Worm (Caenorhabditis elegans) whole organism, L1 larva: ENCODE measurements around the gene frpr-13.

Experiments
- ceh-82 ChIP-seq, 3 experiments: fragments of 150-350 bp in 1 of 3; sonication (generic microtip) in 2 of 3; optimal IDR thresholded peaks; 2 replicates each; lab custom pipeline; 2014 to 2017; ENCODE audit warnings: missing biosample characterization in 3 of 3, missing genetic modification characterization in 3 of 3
- egl-27 ChIP-seq, 2 experiments: fragments of 150-350 bp in 1 of 2; sonication (generic microtip); optimal IDR thresholded peaks; 3 replicates each; lab custom pipeline; 2017 to 2018; ENCODE audit warnings: missing biosample characterization in 2 of 2, missing genetic modification characterization in 2 of 2, missing genetic modification reagents in 2 of 2
- elt-3 ChIP-seq, 6 experiments: fragments of 150-350 bp in 1 of 6; sonication (generic microtip); optimal IDR thresholded peaks; 2 replicates each; lab custom pipeline; 2017 to 2018; ENCODE audit warnings: missing biosample characterization in 6 of 6, missing genetic modification characterization in 6 of 6, inconsistent platforms in 1 of 6
- isw-1 ChIP-seq: fragments of 200-800 bp; sonication (Bioruptor generic); IDR thresholded peaks from 2 replicates; pipeline ENCODE4 v1.3.6; 2022; ENCODE audit warnings: missing genetic modification characterization, missing compliant biosample characterization
- lir-3 ChIP-seq: sonication (generic microtip); optimal IDR thresholded peaks from 2 replicates; lab custom pipeline; 2016; ENCODE audit warnings: mild to moderate bottlenecking, missing genetic modification characterization, moderate library complexity, missing compliant biosample characterization; ENCODE audit not compliant: poor library complexity
- lsy-2 ChIP-seq, 2 experiments: fragments of 150-350 bp; optimal IDR thresholded peaks; 2 replicates each; lab custom pipeline; 2014; ENCODE audit warnings: missing biosample characterization in 2 of 2, missing genetic modification characterization in 2 of 2
- nhr-90 ChIP-seq: sonication (generic microtip); optimal IDR thresholded peaks from 2 replicates; lab custom pipeline; 2016; ENCODE audit warnings: mild to moderate bottlenecking, missing genetic modification characterization, missing compliant biosample characterization; ENCODE audit not compliant: poor library complexity
- skn-1 ChIP-seq: fragments of 150-350 bp; optimal IDR thresholded peaks from 2 replicates; lab custom pipeline; 2014; ENCODE audit warnings: missing biosample characterization, missing genetic modification characterization
- sup-37 ChIP-seq: fragments of 200-800 bp; sonication (Bioruptor generic); optimal IDR thresholded peaks from 2 replicates; lab custom pipeline; 2018; ENCODE audit warnings: mild to moderate bottlenecking, missing genetic modification characterization, missing compliant biosample characterization
- swsn-7 ChIP-seq: sonication (generic microtip); optimal IDR thresholded peaks from 2 replicates; lab custom pipeline; 2016; ENCODE audit warnings: missing genetic modification characterization, missing compliant biosample characterization
- zag-1 ChIP-seq: fragments of 150-350 bp; optimal IDR thresholded peaks from 2 replicates; lab custom pipeline; 2014; ENCODE audit warnings: missing biosample characterization, missing genetic modification characterization

DNA sequence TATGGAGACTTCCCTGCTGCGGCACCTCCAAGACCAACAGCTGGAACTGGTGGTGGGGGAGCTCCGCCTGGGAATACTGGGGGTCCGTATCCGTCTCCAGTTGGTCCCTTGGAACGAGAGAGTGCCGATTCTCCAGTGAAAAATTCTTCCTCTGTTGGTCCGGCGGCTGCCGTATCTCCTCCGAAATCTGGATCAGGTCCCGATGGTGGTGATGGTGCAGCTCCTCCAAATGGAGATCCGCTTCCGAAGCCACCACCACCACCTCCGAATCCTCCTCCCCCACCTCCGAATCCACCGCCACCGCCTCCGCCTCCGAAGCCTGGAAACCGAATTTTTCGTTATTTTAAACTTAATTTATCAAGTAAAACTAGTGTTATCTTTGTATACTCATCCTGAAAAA lies 41.6 kb downstream of the frpr-13 start:
- TF ChIP-seq lir-3 (no peak), nhr-90 (tag; lab: Kevin White, UChicago) (no peak), swsn-7 (no peak), elt-3 (tag; optimal IDR thresholded peaks at IDR 0.05; lab: Kevin White, UChicago) (no peak), ceh-82 (tag; optimal IDR thresholded peaks at IDR 0.05; lab: Kevin White, UChicago) (no peak), isw-1 (GFP tag; lab: Robert Waterston, UW) (no peak), egl-27 (tag; optimal IDR thresholded peaks at IDR 0.05; lab: Kevin White, UChicago) (no peak), zag-1 (tag; lab: Kevin White, UChicago) (no peak), sup-37 (GFP tag; lab: Kevin White, UChicago) (no peak), skn-1 (tag; lab: Kevin White, UChicago) (no peak), lsy-2 (tag; optimal IDR thresholded peaks at IDR 0.05; lab: Kevin White, UChicago) (no peak)
